Fruit fly (Drosophila melanogaster) whole organism, prepupa: ENCODE measurements around the gene CG10280.

Source experiments
- Blimp-1 ChIP-seq: fragments of 200-800 bp; sonication (Bioruptor generic); optimal IDR thresholded peaks from 3 replicates; lab custom pipeline; 2017; ENCODE audit warnings: missing biosample characterization, missing genetic modification characterization, mild to moderate bottlenecking, moderate library complexity, missing genetic modification reagents
- CG10631 ChIP-seq: fragments of 200-800 bp; sonication (Bioruptor generic); optimal IDR thresholded peaks from 2 replicates; lab custom pipeline; 2016; ENCODE audit warnings: missing biosample characterization, missing genetic modification characterization
- CG10669 ChIP-seq: fragments of 200-800 bp; sonication (Bioruptor generic); optimal IDR thresholded peaks from 3 replicates; lab custom pipeline; 2018; ENCODE audit warnings: missing biosample characterization, mild to moderate bottlenecking, missing genetic modification characterization, moderate library complexity
- CG11294 ChIP-seq: fragments of 200-800 bp; sonication (Bioruptor generic); IDR thresholded peaks from 2 replicates; pipeline ENCODE4 v1.3.6; 2022; ENCODE audit warnings: missing biosample characterization, missing genetic modification characterization
- CG11902 ChIP-seq: fragments of 200-800 bp; sonication (Bioruptor generic); optimal IDR thresholded peaks from 3 replicates; lab custom pipeline; 2016; ENCODE audit warnings: missing biosample characterization, missing genetic modification characterization
- CG15336 ChIP-seq: fragments of 200-800 bp; sonication (Bioruptor generic); IDR thresholded peaks from 2 replicates; pipeline ENCODE4 v1.3.6; 2022; ENCODE audit warnings: missing biosample characterization, missing genetic modification characterization
- CG1621 ChIP-seq: fragments of 200-800 bp; sonication (Bioruptor generic); optimal IDR thresholded peaks from 3 replicates; lab custom pipeline; 2018; ENCODE audit warnings: missing biosample characterization, mild to moderate bottlenecking, missing genetic modification characterization
- CG16779 ChIP-seq: fragments of 200-800 bp; sonication (Bioruptor generic); optimal IDR thresholded peaks from 3 replicates; lab custom pipeline; 2017; ENCODE audit warnings: missing biosample characterization, mild to moderate bottlenecking, missing genetic modification characterization
- CG3032 ChIP-seq: fragments of 200-800 bp; optimal IDR thresholded peaks from 2 replicates; lab custom pipeline; 2019; ENCODE audit warnings: missing biosample characterization, mild to moderate bottlenecking, missing genetic modification characterization, moderate library complexity
- CG32006 ChIP-seq: fragments of 200-800 bp; sonication (Bioruptor generic); optimal IDR thresholded peaks from 3 replicates; lab custom pipeline; 2017; ENCODE audit warnings: missing biosample characterization, mild to moderate bottlenecking, missing genetic modification characterization
- CG34406 ChIP-seq: fragments of 200-800 bp; sonication (Bioruptor generic); optimal IDR thresholded peaks from 3 replicates; lab custom pipeline; 2016; ENCODE audit warnings: missing biosample characterization, missing genetic modification characterization
- CG3919 ChIP-seq: fragments of 200-800 bp; sonication (Bioruptor generic); optimal IDR thresholded peaks from 3 replicates; lab custom pipeline; 2016; ENCODE audit warnings: missing biosample characterization, missing genetic modification characterization
- CG4318 ChIP-seq: fragments of 200-800 bp; sonication (Bioruptor generic); optimal IDR thresholded peaks from 3 replicates; lab custom pipeline; 2017; ENCODE audit warnings: missing biosample characterization, mild to moderate bottlenecking, missing genetic modification characterization
- CG6276 ChIP-seq: fragments of 200-800 bp; sonication (Bioruptor generic); optimal IDR thresholded peaks from 2 replicates; lab custom pipeline; 2017; ENCODE audit warnings: missing biosample characterization, mild to moderate bottlenecking, missing genetic modification characterization
- CG6792 ChIP-seq: fragments of 200-800 bp; sonication (Bioruptor generic); optimal IDR thresholded peaks from 3 replicates; lab custom pipeline; 2016; ENCODE audit warnings: missing biosample characterization, missing genetic modification characterization
- CG6808 ChIP-seq: fragments of 200-800 bp; sonication (Bioruptor generic); optimal IDR thresholded peaks from 3 replicates; lab custom pipeline; 2017; ENCODE audit warnings: missing biosample characterization, missing genetic modification characterization, mild to moderate bottlenecking, moderate library complexity, missing genetic modification reagents
- CG6854 ChIP-seq: fragments of 200-800 bp; sonication (Bioruptor generic); optimal IDR thresholded peaks from 2 replicates; lab custom pipeline; 2017; ENCODE audit warnings: missing biosample characterization, mild to moderate bottlenecking, missing genetic modification characterization
- CG8119 ChIP-seq: fragments of 200-800 bp; sonication (Bioruptor generic); IDR thresholded peaks from 3 replicates; pipeline ENCODE4 v1.3.6; 2022; ENCODE audit warnings: missing biosample characterization, missing genetic modification characterization
- CG8632 ChIP-seq: fragments of 200-800 bp; sonication (Bioruptor generic); optimal IDR thresholded peaks from 3 replicates; lab custom pipeline; 2016; ENCODE audit warnings: missing biosample characterization, missing genetic modification characterization
- CG9139 ChIP-seq: fragments of 200-800 bp; sonication (Bioruptor generic); optimal IDR thresholded peaks from 3 replicates; lab custom pipeline; 2017; ENCODE audit warnings: missing biosample characterization, mild to moderate bottlenecking, missing genetic modification characterization
- Eip75B ChIP-seq: fragments of 200-800 bp; sonication (Bioruptor generic); optimal IDR thresholded peaks from 3 replicates; lab custom pipeline; 2016; ENCODE audit warnings: missing biosample characterization, missing genetic modification characterization
- Eip78C ChIP-seq: fragments of 200-800 bp; sonication (Bioruptor generic); peaks from one replicate; lab custom pipeline; 2016; ENCODE audit warnings: missing biosample characterization, missing genetic modification characterization
- Eip93F ChIP-seq: fragments of 200-800 bp; sonication (Bioruptor generic); optimal IDR thresholded peaks from 2 replicates; lab custom pipeline; 2016; ENCODE audit warnings: missing biosample characterization, mild to moderate bottlenecking, missing genetic modification characterization
- Ets21C ChIP-seq: fragments of 200-800 bp; sonication (Bioruptor generic); optimal IDR thresholded peaks from 3 replicates; lab custom pipeline; 2016; ENCODE audit warnings: missing biosample characterization, missing genetic modification characterization
- Ets96B ChIP-seq: fragments of 200-800 bp; optimal IDR thresholded peaks from 2 replicates; lab custom pipeline; 2019; ENCODE audit warnings: missing biosample characterization, mild to moderate bottlenecking, missing genetic modification characterization, moderate library complexity
- Met ChIP-seq: fragments of 200-800 bp; sonication (Bioruptor generic); optimal IDR thresholded peaks from 3 replicates; lab custom pipeline; 2016; ENCODE audit warnings: missing biosample characterization, missing genetic modification characterization
- Smox ChIP-seq: fragments of 200-800 bp; sonication (Bioruptor generic); optimal IDR thresholded peaks from 3 replicates; lab custom pipeline; 2016; ENCODE audit warnings: missing biosample characterization, missing genetic modification characterization
- Sox14 ChIP-seq: fragments of 200-800 bp; sonication (Bioruptor generic); optimal IDR thresholded peaks from 3 replicates; lab custom pipeline; 2016; ENCODE audit warnings: missing biosample characterization, missing genetic modification characterization
- achi ChIP-seq: fragments of 200-800 bp; sonication (Bioruptor generic); optimal IDR thresholded peaks from 3 replicates; lab custom pipeline; 2016; ENCODE audit warnings: missing biosample characterization, missing genetic modification characterization
- acj6 ChIP-seq: fragments of 200-800 bp; sonication (Bioruptor generic); optimal IDR thresholded peaks from 3 replicates; lab custom pipeline; 2016; ENCODE audit warnings: missing biosample characterization, missing genetic modification characterization
- dsx ChIP-seq: fragments of 200-800 bp; optimal IDR thresholded peaks from 3 replicates; lab custom pipeline; 2019; ENCODE audit warnings: missing biosample characterization, mild to moderate bottlenecking, missing genetic modification characterization, moderate library complexity; ENCODE audit not compliant: poor library complexity, severe bottlenecking
- eg ChIP-seq: fragments of 200-800 bp; sonication (Bioruptor generic); IDR thresholded peaks from 3 replicates; pipeline ENCODE4 v1.3.6; 2022; ENCODE audit warnings: missing biosample characterization, missing genetic modification characterization
- esn ChIP-seq: fragments of 200-800 bp; sonication (Bioruptor generic); optimal IDR thresholded peaks from 2 replicates; lab custom pipeline; 2016; ENCODE audit warnings: missing biosample characterization, mild to moderate bottlenecking, missing genetic modification characterization, moderate library complexity
- fd59A ChIP-seq: fragments of 200-800 bp; sonication (Bioruptor generic); optimal IDR thresholded peaks from 2 replicates; lab custom pipeline; 2017; ENCODE audit warnings: missing biosample characterization, mild to moderate bottlenecking, missing genetic modification characterization, missing genetic modification reagents
- fd85E ChIP-seq: fragments of 200-800 bp; sonication (Bioruptor generic); optimal IDR thresholded peaks from 3 replicates; lab custom pipeline; 2016; ENCODE audit warnings: missing biosample characterization, missing genetic modification characterization
- fkh ChIP-seq: fragments of 200-800 bp; sonication (Bioruptor generic); optimal IDR thresholded peaks from 3 replicates; lab custom pipeline; 2017; ENCODE audit warnings: missing biosample characterization, mild to moderate bottlenecking, missing genetic modification characterization, moderate library complexity
- lz ChIP-seq: fragments of 200-800 bp; sonication (Bioruptor generic); optimal IDR thresholded peaks from 3 replicates; lab custom pipeline; 2016; ENCODE audit warnings: missing biosample characterization, missing genetic modification characterization
- net ChIP-seq: fragments of 200-800 bp; sonication (Bioruptor generic); optimal IDR thresholded peaks from 3 replicates; lab custom pipeline; 2016; ENCODE audit warnings: missing biosample characterization, missing genetic modification characterization
- ss ChIP-seq, 2 experiments: fragments of 200-800 bp; sonication (Bioruptor generic); optimal IDR thresholded peaks; 2 replicates in 1 of 2; 3 replicates in 1 of 2; lab custom pipeline; 2017 to 2018; ENCODE audit warnings: mild to moderate bottlenecking in 2 of 2, missing biosample characterization in 2 of 2, missing genetic modification characterization in 2 of 2, moderate library complexity in 1 of 2
- svp ChIP-seq: fragments of 200-800 bp; sonication (Bioruptor generic); peaks from one replicate; lab custom pipeline; 2016; ENCODE audit warnings: missing biosample characterization, missing genetic modification characterization
- topi ChIP-seq: fragments of 200-800 bp; sonication (Bioruptor generic); optimal IDR thresholded peaks from 3 replicates; lab custom pipeline; 2016; ENCODE audit warnings: missing biosample characterization, missing genetic modification characterization
- vri ChIP-seq: fragments of 200-800 bp; sonication (Bioruptor generic); optimal IDR thresholded peaks from 3 replicates; lab custom pipeline; 2016; ENCODE audit warnings: missing biosample characterization, mild to moderate bottlenecking, missing genetic modification characterization

CG10280 gene

dm6 chr3R:5998235-5998666 lies 13.5 kb downstream of the CG10280 start (continued):
- TF ChIP-seq acj6 (peak; percentile 17), CG8119 (peak; percentile 32; the same call in 1 of the 3 replicates), CG11294 (GFP tag; lab: Robert Waterston, UW) (no peak), fd85E (no peak), svp (GFP tag; lab: Kevin White, UChicago) (peak; percentile 61), Eip75B (GFP tag; lab: Kevin White, UChicago) (no peak), Ets96B (tag; lab: Kevin White, UChicago) (no peak), CG6854 (no peak)
- TF ChIP-seq, all 60 proteins: peak for 23

- no peak for TF ChIP-seq CG10631
- TF ChIP-seq svp (GFP tag; lab: Kevin White, UChicago), result peak; percentile 84
These were observed 13.9 kb downstream of the CG10280 start for dm6 chr3R:5997822-5998221.

dm6 chr3R:5995381-5995780 lies 16.4 kb downstream of the CG10280 start:
- TF ChIP-seq CG15336 (GFP tag; lab: Robert Waterston, UW) (no peak), CG10669 (peak; percentile 0), CG6276 (GFP tag; lab: Kevin White, UChicago) (no peak), svp (GFP tag; lab: Kevin White, UChicago) (peak; percentile 68), esn (GFP tag; lab: Kevin White, UChicago) (no peak), CG6808 (GFP tag; lab: Kevin White, UChicago) (no peak), topi (no peak), fkh (GFP tag; lab: Kevin White, UChicago) (no peak), Eip78C (peak; percentile 70), fd59A (GFP tag; lab: Kevin White, UChicago) (no peak), acj6 (no peak), CG9139 (no peak), ss (GFP tag; optimal IDR thresholded peaks at IDR 0.05; lab: Kevin White, UChicago) (no peak), CG3032 (no peak), Blimp-1 (GFP tag; lab: Kevin White, UChicago) (no peak), CG4318 (no peak), CG8632 (GFP tag; lab: Kevin White, UChicago) (no peak)

dm6 chr3R:5993857-5994256 lies 17.9 kb downstream of the CG10280 start:
- TF ChIP-seq achi (GFP tag; lab: Kevin White, UChicago), result peak; percentile 23
- TF ChIP-seq CG16779 (tag; lab: Kevin White, UChicago), result no peak
- no peak for TF ChIP-seq CG3919 (GFP tag; lab: Kevin White, UChicago)
- TF ChIP-seq topi, result peak; percentile 3
- TF ChIP-seq Ets21C (GFP tag; lab: Kevin White, UChicago), result no peak
- TF ChIP-seq lz (GFP tag; lab: Kevin White, UChicago), result peak; percentile 9
- no peak for TF ChIP-seq Blimp-1 (GFP tag; lab: Kevin White, UChicago)
- TF ChIP-seq CG9139, result no peak
- peak; percentile 33 for TF ChIP-seq CG10669
- TF ChIP-seq Ets96B (tag; lab: Kevin White, UChicago), result no peak
- no peak for TF ChIP-seq CG6792 (GFP tag; lab: Kevin White, UChicago)
- no peak for TF ChIP-seq Eip93F
- no peak for TF ChIP-seq CG34406 (GFP tag; lab: Kevin White, UChicago)
- TF ChIP-seq CG6808 (GFP tag; lab: Kevin White, UChicago), result peak; percentile 13
- no peak for TF ChIP-seq acj6
- peak; percentile 9 for TF ChIP-seq Met
- no peak for TF ChIP-seq CG8119
- peak; percentile 3 for TF ChIP-seq Smox (GFP tag; lab: Kevin White, UChicago)
- TF ChIP-seq CG11902 (GFP tag; lab: Kevin White, UChicago), result no peak
- TF ChIP-seq dsx (GFP tag; lab: Kevin White, UChicago), result peak; percentile 29
- no peak for TF ChIP-seq CG4318
- no peak for TF ChIP-seq net (GFP tag; lab: Kevin White, UChicago)
- TF ChIP-seq CG1621 (tag; lab: Kevin White, UChicago), result no peak
- peak; percentile 68 for TF ChIP-seq svp (GFP tag; lab: Kevin White, UChicago)
- TF ChIP-seq Eip78C, result peak; percentile 53
- no peak for TF ChIP-seq Sox14 (GFP tag; lab: Kevin White, UChicago)
- TF ChIP-seq CG11294 (GFP tag; lab: Robert Waterston, UW), result no peak
- no peak for TF ChIP-seq vri
- peak; percentile 25 for TF ChIP-seq CG10631
- TF ChIP-seq CG32006 (GFP tag; lab: Kevin White, UChicago), result peak; percentile 15
- TF ChIP-seq eg (GFP tag; lab: Robert Waterston, UW), result no peak
- TF ChIP-seq, all 60 proteins: peak for 12
